Fruit fly (Drosophila melanogaster) whole organism, prepupa: Measurements from ENCODE around the gene ea.
A peak's percentile ranks its signal among the peaks of the same experiment; 100 is the strongest.

Experiments used
- Blimp-1 ChIP-seq: fragments of 200-800 bp; sonication (Bioruptor generic); optimal IDR thresholded peaks from 3 replicates; lab custom pipeline; 2017; ENCODE audit warnings: missing biosample characterization, missing genetic modification characterization, mild to moderate bottlenecking, moderate library complexity, missing genetic modification reagents
- CG10631 ChIP-seq: fragments of 200-800 bp; sonication (Bioruptor generic); optimal IDR thresholded peaks from 2 replicates; lab custom pipeline; 2016; ENCODE audit warnings: missing biosample characterization, missing genetic modification characterization
- CG10669 ChIP-seq: fragments of 200-800 bp; sonication (Bioruptor generic); optimal IDR thresholded peaks from 3 replicates; lab custom pipeline; 2018; ENCODE audit warnings: missing biosample characterization, mild to moderate bottlenecking, missing genetic modification characterization, moderate library complexity
- CG11294 ChIP-seq: fragments of 200-800 bp; sonication (Bioruptor generic); IDR thresholded peaks from 2 replicates; pipeline ENCODE4 v1.3.6; 2022; ENCODE audit warnings: missing biosample characterization, missing genetic modification characterization
- CG11762 ChIP-seq: fragments of 200-800 bp; sonication (Bioruptor generic); optimal IDR thresholded peaks from 3 replicates; lab custom pipeline; 2016; ENCODE audit warnings: missing biosample characterization, missing genetic modification characterization; ENCODE audit not compliant: insufficient read depth
- CG1621 ChIP-seq: fragments of 200-800 bp; sonication (Bioruptor generic); optimal IDR thresholded peaks from 3 replicates; lab custom pipeline; 2018; ENCODE audit warnings: missing biosample characterization, mild to moderate bottlenecking, missing genetic modification characterization
- CG31627 ChIP-seq: fragments of 200-800 bp; sonication (Bioruptor generic); optimal IDR thresholded peaks from 3 replicates; lab custom pipeline; 2016; ENCODE audit warnings: missing biosample characterization, missing genetic modification characterization
- CG7368 ChIP-seq: fragments of 200-800 bp; sonication (Bioruptor generic); optimal IDR thresholded peaks from 3 replicates; lab custom pipeline; 2016; ENCODE audit warnings: missing biosample characterization, missing genetic modification characterization
- CG8119 ChIP-seq: fragments of 200-800 bp; sonication (Bioruptor generic); IDR thresholded peaks from 3 replicates; pipeline ENCODE4 v1.3.6; 2022; ENCODE audit warnings: missing biosample characterization, missing genetic modification characterization
- CG9139 ChIP-seq: fragments of 200-800 bp; sonication (Bioruptor generic); optimal IDR thresholded peaks from 3 replicates; lab custom pipeline; 2017; ENCODE audit warnings: missing biosample characterization, mild to moderate bottlenecking, missing genetic modification characterization
- Eip78C ChIP-seq: fragments of 200-800 bp; sonication (Bioruptor generic); peaks from one replicate; lab custom pipeline; 2016; ENCODE audit warnings: missing biosample characterization, missing genetic modification characterization
- Ets21C ChIP-seq: fragments of 200-800 bp; sonication (Bioruptor generic); optimal IDR thresholded peaks from 3 replicates; lab custom pipeline; 2016; ENCODE audit warnings: missing biosample characterization, missing genetic modification characterization
- Gug ChIP-seq: fragments of 200-800 bp; sonication (Bioruptor generic); IDR thresholded peaks from 2 replicates; pipeline ENCODE4 v1.3.6; 2022; ENCODE audit warnings: missing biosample characterization, missing genetic modification characterization
- Hr38 ChIP-seq: sonication (Bioruptor generic); optimal IDR thresholded peaks from 2 replicates; lab custom pipeline; 2016; ENCODE audit warnings: missing biosample characterization, missing genetic modification characterization
- Hr4 ChIP-seq: fragments of 200-800 bp; sonication (Bioruptor generic); optimal IDR thresholded peaks from 3 replicates; lab custom pipeline; 2016; ENCODE audit warnings: missing biosample characterization, missing genetic modification characterization
- OdsH ChIP-seq: fragments of 200-800 bp; sonication (Bioruptor generic); optimal IDR thresholded peaks from 3 replicates; lab custom pipeline; 2016; ENCODE audit warnings: missing biosample characterization, missing genetic modification characterization
- Sox102F ChIP-seq: fragments of 200-800 bp; sonication (Bioruptor generic); optimal IDR thresholded peaks from 2 replicates; lab custom pipeline; 2016; ENCODE audit warnings: missing biosample characterization, mild to moderate bottlenecking, missing genetic modification characterization
- Sox14 ChIP-seq: fragments of 200-800 bp; sonication (Bioruptor generic); optimal IDR thresholded peaks from 3 replicates; lab custom pipeline; 2016; ENCODE audit warnings: missing biosample characterization, missing genetic modification characterization
- achi ChIP-seq: fragments of 200-800 bp; sonication (Bioruptor generic); optimal IDR thresholded peaks from 3 replicates; lab custom pipeline; 2016; ENCODE audit warnings: missing biosample characterization, missing genetic modification characterization
- cyc ChIP-seq: fragments of 200-800 bp; sonication (Bioruptor generic); optimal IDR thresholded peaks from 3 replicates; lab custom pipeline; 2016; ENCODE audit warnings: missing biosample characterization, missing genetic modification characterization
- dac ChIP-seq: fragments of 200-800 bp; sonication (Bioruptor generic); optimal IDR thresholded peaks from 2 replicates; lab custom pipeline; 2017; ENCODE audit warnings: missing biosample characterization, mild to moderate bottlenecking, missing genetic modification characterization
- dsx ChIP-seq: fragments of 200-800 bp; optimal IDR thresholded peaks from 3 replicates; lab custom pipeline; 2019; ENCODE audit warnings: missing biosample characterization, mild to moderate bottlenecking, missing genetic modification characterization, moderate library complexity; ENCODE audit not compliant: poor library complexity, severe bottlenecking
- eg ChIP-seq: fragments of 200-800 bp; sonication (Bioruptor generic); IDR thresholded peaks from 3 replicates; pipeline ENCODE4 v1.3.6; 2022; ENCODE audit warnings: missing biosample characterization, missing genetic modification characterization
- esn ChIP-seq: fragments of 200-800 bp; sonication (Bioruptor generic); optimal IDR thresholded peaks from 2 replicates; lab custom pipeline; 2016; ENCODE audit warnings: missing biosample characterization, mild to moderate bottlenecking, missing genetic modification characterization, moderate library complexity
- fd59A ChIP-seq: fragments of 200-800 bp; sonication (Bioruptor generic); optimal IDR thresholded peaks from 2 replicates; lab custom pipeline; 2017; ENCODE audit warnings: missing biosample characterization, mild to moderate bottlenecking, missing genetic modification characterization, missing genetic modification reagents
- lz ChIP-seq: fragments of 200-800 bp; sonication (Bioruptor generic); optimal IDR thresholded peaks from 3 replicates; lab custom pipeline; 2016; ENCODE audit warnings: missing biosample characterization, missing genetic modification characterization
- pdm3 ChIP-seq: fragments of 200-800 bp; sonication (Bioruptor generic); optimal IDR thresholded peaks from 3 replicates; lab custom pipeline; 2016; ENCODE audit warnings: missing biosample characterization, missing genetic modification characterization
- spab ChIP-seq: fragments of 200-800 bp; sonication (Bioruptor generic); optimal IDR thresholded peaks from 2 replicates; lab custom pipeline; 2017; ENCODE audit warnings: missing biosample characterization, mild to moderate bottlenecking, missing genetic modification characterization, missing genetic modification reagents
- ss ChIP-seq, 2 experiments: fragments of 200-800 bp; sonication (Bioruptor generic); optimal IDR thresholded peaks; 2 replicates in 1 of 2; 3 replicates in 1 of 2; lab custom pipeline; 2017 to 2018; ENCODE audit warnings: mild to moderate bottlenecking in 2 of 2, missing biosample characterization in 2 of 2, missing genetic modification characterization in 2 of 2, moderate library complexity in 1 of 2
- svp ChIP-seq: fragments of 200-800 bp; sonication (Bioruptor generic); peaks from one replicate; lab custom pipeline; 2016; ENCODE audit warnings: missing biosample characterization, missing genetic modification characterization

Gene ea

DNA sequence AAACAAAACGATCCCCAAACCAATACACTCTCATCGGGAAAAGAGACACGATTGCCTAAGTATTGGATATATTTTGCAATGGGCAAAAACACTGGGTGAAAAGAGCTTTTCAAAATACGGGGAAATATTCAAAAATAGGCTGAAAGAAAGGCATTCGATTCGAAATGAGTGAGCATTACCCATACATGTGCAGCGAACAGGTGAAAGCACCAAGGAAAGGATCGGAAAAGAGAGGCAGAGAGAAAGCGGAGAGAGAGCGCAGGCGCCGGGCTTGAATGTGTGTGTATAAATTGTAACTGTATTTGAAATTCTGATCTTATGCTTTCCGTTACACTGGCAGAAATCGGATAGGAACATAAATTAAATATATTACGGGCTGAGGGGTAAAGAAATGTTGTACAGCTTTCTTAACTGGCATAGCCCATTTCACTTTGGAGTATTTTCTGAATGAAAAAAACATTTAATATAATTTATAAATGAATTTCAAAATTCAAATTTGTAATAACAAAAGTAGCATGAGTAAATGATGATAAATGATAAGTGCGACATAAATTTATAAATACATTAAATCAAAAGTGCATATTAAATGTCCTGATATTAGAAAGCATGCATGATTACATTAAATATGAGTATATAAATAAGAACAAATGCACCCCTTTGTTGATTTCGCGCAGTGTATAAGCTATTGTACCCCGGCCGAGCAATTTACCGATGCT, 47.8 kb upstream of the ea start (continued):
- no peak for TF ChIP-seq CG10669 (GFP tag; lab: Kevin White, UChicago)
- TF ChIP-seq ss (GFP tag; optimal IDR thresholded peaks at IDR 0.05; lab: Kevin White, UChicago) = peak; percentile 4 to 33
- TF ChIP-seq CG11762 = peak; percentile 9
- peak; percentile 67 for TF ChIP-seq pdm3 (GFP tag; lab: Kevin White, UChicago)
- peak; percentile 57 for TF ChIP-seq Sox14
- peak; percentile 4 for TF ChIP-seq spab (GFP tag; lab: Kevin White, UChicago)
- peak; percentile 87 for TF ChIP-seq esn (GFP tag; lab: Kevin White, UChicago)
- peak; percentile 52 for TF ChIP-seq Ets21C (GFP tag; lab: Kevin White, UChicago)
- peak; percentile 76 for TF ChIP-seq lz (GFP tag; lab: Kevin White, UChicago)
- peak; percentile 69 for TF ChIP-seq CG10631 (GFP tag; lab: Kevin White, UChicago)
- no peak for TF ChIP-seq CG11294 (GFP tag; lab: Robert Waterston, UW)
- peak; percentile 7 for TF ChIP-seq dac (GFP tag; lab: Kevin White, UChicago)
- TF ChIP-seq fd59A = no peak
- TF ChIP-seq Eip78C (GFP tag; lab: Kevin White, UChicago) = peak; percentile 91
- TF ChIP-seq Sox102F (GFP tag; lab: Kevin White, UChicago) = peak; percentile 78
- TF ChIP-seq Hr38 (GFP tag; lab: Kevin White, UChicago) = no peak
- TF ChIP-seq cyc (GFP tag; lab: Kevin White, UChicago) = peak; percentile 72
- peak; percentile 30; the same call in 1 of the 2 replicates for TF ChIP-seq Gug (GFP tag; lab: Robert Waterston, UW)
- TF ChIP-seq dsx (GFP tag; lab: Kevin White, UChicago) = peak; percentile 15
- TF ChIP-seq CG8119 (GFP tag; lab: Robert Waterston, UW) = peak; percentile 58
- TF ChIP-seq CG1621 (tag; lab: Kevin White, UChicago) = no peak
- peak; percentile 67 for TF ChIP-seq Hr4

DNA sequence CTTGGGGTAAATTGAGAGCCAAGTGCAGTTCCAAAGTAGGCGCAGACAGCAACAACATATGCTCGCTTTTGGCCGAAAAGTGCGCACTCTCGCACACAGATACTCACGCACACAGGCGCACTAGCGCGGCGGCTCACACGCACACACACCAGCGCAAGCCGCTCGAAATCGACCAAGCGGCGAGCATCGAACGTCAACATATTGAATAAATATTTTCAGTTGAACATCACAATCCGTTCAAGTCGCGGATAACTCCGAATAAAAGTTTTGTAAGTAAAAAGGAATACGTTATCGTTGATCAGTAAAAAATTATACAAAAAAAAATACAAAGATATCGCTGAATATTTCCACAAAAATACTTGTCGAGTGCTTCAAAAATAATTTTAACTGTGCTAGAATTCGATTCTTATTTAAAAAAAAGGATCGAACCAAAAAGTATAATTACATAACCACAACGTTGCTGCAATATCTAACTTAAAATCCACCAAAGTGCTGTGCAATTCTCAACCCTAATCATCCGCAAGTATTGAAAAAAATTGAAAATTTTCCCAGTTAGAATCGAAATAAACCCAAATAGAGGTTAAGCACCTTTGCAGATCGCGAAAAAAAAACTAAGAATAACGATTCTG, 47.1 kb upstream of the ea start:
- TF ChIP-seq OdsH (GFP tag; lab: Kevin White, UChicago) (no peak), eg (GFP tag; lab: Robert Waterston, UW) (no peak), Sox14 (no peak), Eip78C (GFP tag; lab: Kevin White, UChicago) (peak; percentile 44), CG11762 (no peak), CG7368 (GFP tag; lab: Kevin White, UChicago) (no peak)

DNA sequence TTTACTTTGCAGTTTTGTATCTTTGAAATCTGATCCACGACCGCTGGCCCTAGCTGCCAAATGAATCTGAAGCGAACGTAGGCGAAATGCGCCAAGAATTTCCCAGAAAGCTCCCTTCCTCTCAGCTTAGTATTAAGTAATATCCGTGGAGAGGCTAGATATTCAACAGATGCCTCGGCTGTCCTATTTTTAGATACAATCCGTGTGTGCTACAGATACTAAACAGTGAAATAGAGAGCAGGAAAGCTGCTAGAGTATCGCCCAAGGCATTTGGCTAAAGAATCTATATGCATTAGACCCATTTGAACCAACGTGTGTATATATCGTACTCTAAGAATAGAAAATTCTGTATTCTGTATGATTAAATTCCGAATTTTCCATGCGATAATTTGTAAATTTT, 46.2 kb upstream of the ea start:
- TF ChIP-seq spab (GFP tag; lab: Kevin White, UChicago) (no peak), CG9139 (no peak), CG31627 (GFP tag; lab: Kevin White, UChicago) (no peak), achi (no peak), CG10669 (GFP tag; lab: Kevin White, UChicago) (no peak)

DNA sequence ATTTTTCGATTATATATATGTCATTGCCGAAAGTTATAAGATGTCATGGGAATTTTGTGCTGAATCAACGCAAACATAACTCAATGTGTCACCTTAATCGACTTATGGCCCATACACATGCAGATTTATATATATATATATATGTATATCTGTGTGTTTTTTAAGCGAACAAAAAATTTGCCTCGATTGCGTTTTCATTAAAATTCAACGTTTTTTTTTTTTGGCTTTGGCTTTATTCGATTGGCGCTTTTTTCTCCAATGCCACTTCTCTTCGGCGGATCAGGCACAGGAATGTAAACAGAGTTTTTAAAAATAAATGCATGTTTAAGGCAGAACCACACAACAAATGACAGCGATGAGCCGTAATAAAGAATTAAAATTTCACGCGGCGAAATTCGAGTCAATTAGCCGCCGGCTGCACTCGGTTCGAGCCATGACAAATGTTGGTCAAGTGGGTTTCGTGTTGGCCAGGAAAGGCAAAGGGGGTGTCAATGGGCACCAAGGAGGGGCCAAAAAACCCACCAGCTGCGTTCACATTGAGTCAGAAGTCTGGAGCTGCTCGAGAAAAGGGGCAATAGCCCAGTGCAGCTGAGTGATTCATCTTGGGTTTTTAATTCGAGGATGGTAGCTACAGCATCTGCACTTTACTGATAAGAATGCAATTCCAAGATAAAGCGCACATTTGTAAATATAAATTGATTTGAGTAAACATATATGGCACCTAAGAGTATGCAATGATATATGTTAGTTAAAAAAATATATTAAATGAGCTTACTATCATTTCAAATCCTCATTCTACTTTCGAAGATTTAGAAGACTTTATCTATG, 45.3 kb upstream of the ea start:
- TF ChIP-seq svp (GFP tag; lab: Kevin White, UChicago) = peak; percentile 62
- TF ChIP-seq Eip78C (GFP tag; lab: Kevin White, UChicago) = peak; percentile 48
- no peak for TF ChIP-seq Blimp-1 (GFP tag; lab: Kevin White, UChicago)
- no peak for TF ChIP-seq dac (GFP tag; lab: Kevin White, UChicago)
